Worm (Caenorhabditis elegans): ENCODE results near the gene C27F2.9.

Gene C27F2.9

ce11 chrIII:4917077-4917476, 45.8 kb downstream of the C27F2.9 start, which contains the start of gene rars-1:
Gene rars-1 (minus strand): TSS chrIII:4917177.
- no peak for TF ChIP-seq sptf-1 (tag; optimal IDR thresholded peaks at IDR 0.05)
- TF ChIP-seq ceh-43 (GFP tag; optimal IDR thresholded peaks at IDR 0.05), result no peak
- TF ChIP-seq cnd-1 (tag; optimal IDR thresholded peaks at IDR 0.05), result no peak
- no peak for TF ChIP-seq elt-3 (tag; optimal IDR thresholded peaks at IDR 0.05)
- TF ChIP-seq ces-1 (GFP tag; optimal IDR thresholded peaks at IDR 0.05), result no peak
- TF ChIP-seq unc-120 (tag; optimal IDR thresholded peaks at IDR 0.05; ENCODE audit: poor library complexity, severe bottlenecking), result no peak
- TF ChIP-seq lsy-2 (tag; optimal IDR thresholded peaks at IDR 0.05), result no peak
- no peak for TF ChIP-seq ceh-83 (GFP tag; optimal IDR thresholded peaks at IDR 0.05)
- no peak for TF ChIP-seq elt-1 (tag; optimal IDR thresholded peaks at IDR 0.05; ENCODE audit: borderline replicate concordance, insufficient read depth)
- TF ChIP-seq ztf-11 (tag; optimal IDR thresholded peaks at IDR 0.05), result no peak

ce11 chrIII:4913736-4914135, 49.1 kb downstream of the C27F2.9 start:
- TF ChIP-seq lin-32 (GFP tag; optimal IDR thresholded peaks at IDR 0.05) (no peak), elt-3 (tag; optimal IDR thresholded peaks at IDR 0.05) (no peak), nhr-28 (tag; optimal IDR thresholded peaks at IDR 0.05) (no peak), bed-3 (GFP tag; optimal IDR thresholded peaks at IDR 0.05) (no peak)

ce11 chrIII:4912317-4912716, 50.5 kb downstream of the C27F2.9 start, which contains the start of the genes F26F4.9 and cee-1:
Gene F26F4.9 (minus strand): TSS chrIII:4912521.
Gene cee-1 (plus strand): TSS chrIII:4912699.
- TF ChIP-seq sptf-1 (tag; optimal IDR thresholded peaks at IDR 0.05) (peak; percentile 17), elt-1 (tag; optimal IDR thresholded peaks at IDR 0.05; ENCODE audit: borderline replicate concordance, insufficient read depth) (no peak), ham-2 (GFP tag; optimal IDR thresholded peaks at IDR 0.05) (no peak), zip-8 (tag; optimal IDR thresholded peaks at IDR 0.05) (no peak), nhr-237 (tag; optimal IDR thresholded peaks at IDR 0.05) (no peak), ces-1 (GFP tag; optimal IDR thresholded peaks at IDR 0.05) (peak; percentile 37), bed-3 (GFP tag; optimal IDR thresholded peaks at IDR 0.05) (no peak), ceh-39 (tag; optimal IDR thresholded peaks at IDR 0.05) (no peak), ceh-83 (GFP tag; optimal IDR thresholded peaks at IDR 0.05) (no peak), cnd-1 (tag; optimal IDR thresholded peaks at IDR 0.05) (no peak), blmp-1 (tag; optimal IDR thresholded peaks at IDR 0.05) (no peak), unc-39 (tag; optimal IDR thresholded peaks at IDR 0.05) (no peak)

Data from whole organism, mixed stage, embryonic.